Fruit fly (Drosophila melanogaster) whole organism, embryonic: ENCODE measurements around the gene CG9270.

Experiments used
- CG1024 ChIP-seq: fragments of 200-800 bp; sonication (Bioruptor generic); IDR thresholded peaks from 2 replicates; pipeline ENCODE4 v1.3.6; 2022; ENCODE audit warnings: missing biosample characterization, missing genetic modification characterization
- CG10959 ChIP-seq: fragments of 200-800 bp; sonication (Bioruptor generic); IDR thresholded peaks from 2 replicates; pipeline ENCODE4 v1.3.6; 2022; ENCODE audit warnings: missing biosample characterization, missing genetic modification characterization
- CG12744 ChIP-seq: fragments of 200-800 bp; sonication (Bioruptor generic); optimal IDR thresholded peaks from 2 replicates; lab custom pipeline; 2016; ENCODE audit warnings: missing biosample characterization, missing genetic modification characterization
- CG14860 ChIP-seq: fragments of 200-800 bp; sonication (Bioruptor generic); IDR thresholded peaks from 3 replicates; pipeline ENCODE4 v1.3.6; 2022; ENCODE audit warnings: missing biosample characterization, missing genetic modification characterization; ENCODE audit not compliant: partially characterized antibody
- CG14965 ChIP-seq: fragments of 200-800 bp; sonication (Bioruptor generic); optimal IDR thresholded peaks from 2 replicates; lab custom pipeline; 2016; ENCODE audit warnings: missing biosample characterization, missing genetic modification characterization, borderline replicate concordance
- CG15479 ChIP-seq: fragments of 200-800 bp; sonication (Bioruptor generic); optimal IDR thresholded peaks from 3 replicates; lab custom pipeline; 2019; ENCODE audit warnings: missing biosample characterization, mild to moderate bottlenecking, missing genetic modification characterization, moderate library complexity
- CG17328 ChIP-seq: fragments of 200-800 bp; sonication (Bioruptor generic); IDR thresholded peaks from 2 replicates; pipeline ENCODE4 v1.3.6; 2022; ENCODE audit warnings: missing biosample characterization, missing genetic modification characterization
- CG17612 ChIP-seq: fragments of 200-800 bp; sonication (Bioruptor generic); IDR thresholded peaks from 2 replicates; pipeline ENCODE4 v1.3.6; 2022; ENCODE audit warnings: missing biosample characterization, missing genetic modification characterization
- CG18599 ChIP-seq: fragments of 200-800 bp; sonication (Bioruptor generic); optimal IDR thresholded peaks from 3 replicates; lab custom pipeline; 2017; ENCODE audit warnings: missing biosample characterization, missing genetic modification characterization, mild to moderate bottlenecking, moderate library complexity, missing genetic modification reagents
- CG3065 ChIP-seq: fragments of 200-800 bp; sonication (Bioruptor generic); optimal IDR thresholded peaks from 2 replicates; lab custom pipeline; 2016; ENCODE audit warnings: missing biosample characterization, missing genetic modification characterization
- CG31365 ChIP-seq: fragments of 200-800 bp; sonication (Bioruptor generic); optimal IDR thresholded peaks from 2 replicates; lab custom pipeline; 2018; ENCODE audit warnings: missing biosample characterization, mild to moderate bottlenecking, missing genetic modification characterization
- CG32767 ChIP-seq: fragments of 200-800 bp; sonication (Bioruptor generic); IDR thresholded peaks from 2 replicates; pipeline ENCODE4 v1.3.6; 2022; ENCODE audit warnings: missing biosample characterization, missing genetic modification characterization
- CG3407 ChIP-seq: fragments of 200-800 bp; sonication (Bioruptor generic); optimal IDR thresholded peaks from 2 replicates; lab custom pipeline; 2018; ENCODE audit warnings: missing biosample characterization, mild to moderate bottlenecking, missing genetic modification characterization
- CG4730 ChIP-seq: fragments of 200-800 bp; sonication (Bioruptor generic); IDR thresholded peaks from 2 replicates; pipeline ENCODE4 v1.3.6; 2022; ENCODE audit warnings: missing biosample characterization, missing genetic modification characterization
- CG4820 ChIP-seq: fragments of 200-800 bp; sonication (Bioruptor generic); optimal IDR thresholded peaks from 3 replicates; lab custom pipeline; 2016; ENCODE audit warnings: missing biosample characterization, missing genetic modification characterization
- CG4854 ChIP-seq: fragments of 200-800 bp; sonication (Bioruptor generic); optimal IDR thresholded peaks from 2 replicates; lab custom pipeline; 2016; ENCODE audit warnings: missing biosample characterization, missing genetic modification characterization, inconsistent platforms
- CG6683 ChIP-seq: fragments of 200-800 bp; sonication (Bioruptor generic); optimal IDR thresholded peaks from 2 replicates; lab custom pipeline; 2017; ENCODE audit warnings: missing biosample characterization, mild to moderate bottlenecking, missing genetic modification characterization, missing genetic modification reagents
- CG6854 ChIP-seq: fragments of 200-800 bp; sonication (Bioruptor generic); optimal IDR thresholded peaks from 3 replicates; lab custom pipeline; 2017; ENCODE audit warnings: missing biosample characterization, mild to moderate bottlenecking, missing genetic modification characterization
- CG7963 ChIP-seq: fragments of 200-800 bp; sonication (Bioruptor generic); IDR thresholded peaks from 3 replicates; pipeline ENCODE4 v1.3.6; 2022; ENCODE audit warnings: missing biosample characterization, missing genetic modification characterization; ENCODE audit not compliant: partially characterized antibody
- CG9932 ChIP-seq: fragments of 200-800 bp; sonication (Bioruptor generic); IDR thresholded peaks from 2 replicates; pipeline ENCODE4 v1.3.6; 2022; ENCODE audit warnings: missing biosample characterization, missing genetic modification characterization
- CHES-1-like ChIP-seq: fragments of 200-800 bp; sonication (Bioruptor generic); optimal IDR thresholded peaks from 2 replicates; lab custom pipeline; 2016; ENCODE audit warnings: missing biosample characterization, missing genetic modification characterization
- CTCF ChIP-seq: fragments of 200-800 bp; sonication (Bioruptor generic); optimal IDR thresholded peaks from 2 replicates; lab custom pipeline; 2017; ENCODE audit warnings: missing biosample characterization, mild to moderate bottlenecking, missing genetic modification characterization, moderate library complexity
- Dfd ChIP-seq, 2 experiments: fragments of >200 bp; optimal IDR thresholded peaks; 2 replicates each; lab custom pipeline; 2017; ENCODE audit warnings: missing biosample characterization in 2 of 2, missing genetic modification characterization in 2 of 2
- Dp ChIP-seq: fragments of 200-800 bp; sonication (Bioruptor generic); optimal IDR thresholded peaks from 2 replicates; lab custom pipeline; 2018; ENCODE audit warnings: missing biosample characterization, mild to moderate bottlenecking, missing genetic modification characterization, moderate library complexity
- Fer2 ChIP-seq: fragments of 200-800 bp; sonication (Bioruptor generic); optimal IDR thresholded peaks from 2 replicates; lab custom pipeline; 2018; ENCODE audit warnings: missing biosample characterization, mild to moderate bottlenecking, missing genetic modification characterization, moderate library complexity
- H2.0 ChIP-seq: fragments of 200-800 bp; sonication (Bioruptor generic); IDR thresholded peaks from 2 replicates; pipeline ENCODE4 v1.3.6; 2022; ENCODE audit warnings: missing biosample characterization, missing genetic modification characterization
- HLH54F ChIP-seq: fragments of 200-800 bp; sonication (Bioruptor generic); optimal IDR thresholded peaks from 3 replicates; lab custom pipeline; 2016; ENCODE audit warnings: missing biosample characterization, missing genetic modification characterization
- Jarid2 ChIP-seq: fragments of 200-800 bp; sonication (Bioruptor generic); optimal IDR thresholded peaks from 3 replicates; lab custom pipeline; 2017; ENCODE audit warnings: mild to moderate bottlenecking, missing biosample characterization, missing genetic modification reagents, missing genetic modification characterization
- Meics ChIP-seq: fragments of 200-800 bp; sonication (Bioruptor generic); optimal IDR thresholded peaks from 2 replicates; lab custom pipeline; 2017; ENCODE audit warnings: missing biosample characterization, mild to moderate bottlenecking, missing genetic modification characterization
- Mes4 ChIP-seq: fragments of 200-800 bp; sonication (Bioruptor generic); optimal IDR thresholded peaks from 2 replicates; lab custom pipeline; 2016; ENCODE audit warnings: missing biosample characterization, missing genetic modification characterization
- Mrtf ChIP-seq: fragments of 200-800 bp; sonication (Bioruptor generic); IDR thresholded peaks from 3 replicates; pipeline ENCODE4 v1.3.6; 2022; ENCODE audit warnings: missing biosample characterization, missing genetic modification characterization
- Oaz ChIP-seq: fragments of 200-800 bp; sonication (Bioruptor generic); IDR thresholded peaks from 2 replicates; pipeline ENCODE4 v1.3.6; 2022; ENCODE audit warnings: missing biosample characterization, missing genetic modification characterization
- Rfx ChIP-seq: fragments of 200-800 bp; sonication (Bioruptor generic); IDR thresholded peaks from 2 replicates; pipeline ENCODE4 v1.3.6; 2022; ENCODE audit warnings: missing biosample characterization, missing genetic modification characterization
- Side ChIP-seq: fragments of 200-800 bp; sonication (Bioruptor generic); optimal IDR thresholded peaks from 2 replicates; lab custom pipeline; 2016; ENCODE audit warnings: missing biosample characterization, missing genetic modification characterization
- Sox102F ChIP-seq: fragments of 200-800 bp; sonication (Bioruptor generic); optimal IDR thresholded peaks from 2 replicates; lab custom pipeline; 2018; ENCODE audit warnings: missing biosample characterization, mild to moderate bottlenecking, missing genetic modification characterization, moderate library complexity
- ac ChIP-seq: fragments of 200-800 bp; sonication (Bioruptor generic); optimal IDR thresholded peaks from 3 replicates; lab custom pipeline; 2017; ENCODE audit warnings: missing biosample characterization, mild to moderate bottlenecking, missing genetic modification characterization
- ara ChIP-seq: fragments of 200-800 bp; sonication (Bioruptor generic); IDR thresholded peaks from 2 replicates; pipeline ENCODE4 v1.3.6; 2022; ENCODE audit warnings: missing biosample characterization, missing genetic modification characterization
- az2 ChIP-seq: fragments of 200-800 bp; sonication (Bioruptor generic); optimal IDR thresholded peaks from 3 replicates; lab custom pipeline; 2016; ENCODE audit warnings: missing biosample characterization, missing genetic modification characterization
- bbx ChIP-seq: fragments of 200-800 bp; sonication (Bioruptor generic); IDR thresholded peaks from 2 replicates; pipeline ENCODE4 v1.3.6; 2022; ENCODE audit warnings: missing biosample characterization, missing genetic modification characterization; ENCODE audit not compliant: partially characterized antibody
- chif ChIP-seq, 2 experiments: fragments of 200-800 bp; sonication (Bioruptor generic); optimal IDR thresholded peaks; 3 replicates each; lab custom pipeline; 2016; ENCODE audit warnings: missing biosample characterization in 2 of 2, missing genetic modification characterization in 2 of 2
- danr ChIP-seq: fragments of 200-800 bp; sonication (Bioruptor generic); IDR thresholded peaks from 2 replicates; pipeline ENCODE4 v1.3.6; 2022; ENCODE audit warnings: missing biosample characterization, missing genetic modification characterization
- eve ChIP-seq, 2 experiments: fragments of >200 bp; optimal IDR thresholded peaks; 2 replicates each; lab custom pipeline; 2017; ENCODE audit warnings: missing biosample characterization in 2 of 2, missing genetic modification characterization in 2 of 2
- fru ChIP-seq: fragments of >200 bp; optimal IDR thresholded peaks from 2 replicates; lab custom pipeline; 2017
- gcm ChIP-seq: fragments of 200-800 bp; sonication (Bioruptor generic); optimal IDR thresholded peaks from 2 replicates; lab custom pipeline; 2019; ENCODE audit warnings: missing biosample characterization, mild to moderate bottlenecking, missing genetic modification characterization, moderate library complexity
- gfzf ChIP-seq: fragments of 200-800 bp; sonication (Bioruptor generic); optimal IDR thresholded peaks from 2 replicates; lab custom pipeline; 2016; ENCODE audit warnings: missing biosample characterization, mild to moderate bottlenecking, missing genetic modification characterization, moderate library complexity
- ind ChIP-seq: fragments of 200-800 bp; sonication (Bioruptor generic); optimal IDR thresholded peaks from 3 replicates; lab custom pipeline; 2016; ENCODE audit warnings: missing biosample characterization, missing genetic modification characterization
- inv ChIP-seq: fragments of 200-800 bp; sonication (Bioruptor generic); IDR thresholded peaks from 2 replicates; pipeline ENCODE4 v1.3.6; 2022; ENCODE audit warnings: missing biosample characterization, missing genetic modification characterization; ENCODE audit not compliant: partially characterized antibody
- pzg ChIP-seq: fragments of 200-800 bp; sonication (Bioruptor generic); optimal IDR thresholded peaks from 3 replicates; lab custom pipeline; 2018; ENCODE audit warnings: missing biosample characterization, mild to moderate bottlenecking, missing genetic modification characterization, moderate library complexity
- ro ChIP-seq: fragments of 200-800 bp; sonication (Bioruptor generic); IDR thresholded peaks from 2 replicates; pipeline ENCODE4 v1.3.6; 2022; ENCODE audit warnings: missing biosample characterization, missing genetic modification characterization
- sens-2 ChIP-seq: fragments of 200-800 bp; sonication (Bioruptor generic); IDR thresholded peaks from 2 replicates; pipeline ENCODE4 v1.3.6; 2022; ENCODE audit warnings: missing biosample characterization, missing genetic modification characterization
- usp ChIP-seq: fragments of >200 bp; optimal IDR thresholded peaks from 2 replicates; lab custom pipeline; 2017; ENCODE audit warnings: missing biosample characterization, missing genetic modification characterization
- wdn ChIP-seq: fragments of 200-800 bp; sonication (Bioruptor generic); IDR thresholded peaks from 2 replicates; pipeline ENCODE4 v1.3.6; 2022; ENCODE audit warnings: missing biosample characterization, missing genetic modification characterization

CG9270 gene

dm6 chr2L:20896681-20897341 lies 37.1 kb downstream of the CG9270 start (continued):
- TF ChIP-seq CG1024 (no peak; the same call in 1 of the 2 replicates), wdn (GFP tag; lab: Robert Waterston, UW) (no peak), Jarid2 (GFP tag; lab: Kevin White, UChicago) (no peak), CG32767 (peak; percentile 19; the same call in 1 of the 2 replicates), gcm (GFP tag; lab: Kevin White, UChicago) (peak; percentile 59), sens-2 (GFP tag; lab: Robert Waterston, UW) (no peak), az2 (GFP tag; lab: Kevin White, UChicago) (no peak), CG4854 (peak; percentile 30), CG18599 (peak; percentile 38), Fer2 (tag; lab: Kevin White, UChicago) (peak; percentile 18), CG12744 (GFP tag; lab: Kevin White, UChicago) (peak; percentile 12), CG17612 (GFP tag; lab: Robert Waterston, UW) (no peak), CG6683 (GFP tag; lab: Kevin White, UChicago) (no peak), CG10959 (GFP tag; lab: Robert Waterston, UW) (no peak), CG3407 (GFP tag; lab: Kevin White, UChicago) (peak; percentile 65), ara (GFP tag; lab: Robert Waterston, UW) (no peak), usp (no peak), ro (GFP tag; lab: Robert Waterston, UW) (no peak), CG6854 (GFP tag; lab: Kevin White, UChicago) (peak; percentile 42), CG15479 (no peak), Dp (no peak), Dfd (GFP tag; optimal IDR thresholded peaks at IDR 0.05; lab: Kevin White, UChicago) (no peak), pzg (GFP tag; lab: Kevin White, UChicago) (no peak), CG14965 (GFP tag; lab: Kevin White, UChicago) (no peak), inv (GFP tag; lab: Robert Waterston, UW) (no peak), H2.0 (GFP tag; lab: Robert Waterston, UW) (no peak), HLH54F (GFP tag; lab: Kevin White, UChicago) (no peak), Side (GFP tag; lab: Kevin White, UChicago) (no peak), CG7963 (GFP tag; lab: Robert Waterston, UW) (no peak), Mes4 (GFP tag; lab: Kevin White, UChicago) (peak; percentile 13), bbx (GFP tag; lab: Robert Waterston, UW) (no peak), danr (no peak), Rfx (no peak), eve (GFP tag; optimal IDR thresholded peaks at IDR 0.05; lab: Kevin White, UChicago) (peak in 1 of 2 experiments; percentile 20), CG4730 (GFP tag; lab: Robert Waterston, UW) (no peak), Meics (no peak), CG3065 (no peak), CG17328 (GFP tag; lab: Robert Waterston, UW) (no peak), CG31365 (tag; lab: Kevin White, UChicago) (peak; percentile 43), Mrtf (GFP tag; lab: Robert Waterston, UW) (no peak), CG9932 (no peak), CG4820 (GFP tag; lab: Kevin White, UChicago) (no peak), chif (GFP tag; optimal IDR thresholded peaks at IDR 0.05; lab: Kevin White, UChicago) (no peak), ind (GFP tag; lab: Kevin White, UChicago) (no peak), Sox102F (GFP tag; lab: Kevin White, UChicago) (peak; percentile 39), CG14860 (GFP tag; lab: Robert Waterston, UW) (no peak), CHES-1-like (GFP tag; lab: Kevin White, UChicago) (no peak), CTCF (GFP tag; lab: Kevin White, UChicago) (peak; percentile 14), gfzf (no peak), fru (lab: Kevin White, UChicago) (no peak), ac (GFP tag; lab: Kevin White, UChicago) (peak; percentile 32), Oaz (no peak)
